Worm (Caenorhabditis elegans): ENCODE results near the gene F44D12.16.

F44D12.16 gene

DNA sequence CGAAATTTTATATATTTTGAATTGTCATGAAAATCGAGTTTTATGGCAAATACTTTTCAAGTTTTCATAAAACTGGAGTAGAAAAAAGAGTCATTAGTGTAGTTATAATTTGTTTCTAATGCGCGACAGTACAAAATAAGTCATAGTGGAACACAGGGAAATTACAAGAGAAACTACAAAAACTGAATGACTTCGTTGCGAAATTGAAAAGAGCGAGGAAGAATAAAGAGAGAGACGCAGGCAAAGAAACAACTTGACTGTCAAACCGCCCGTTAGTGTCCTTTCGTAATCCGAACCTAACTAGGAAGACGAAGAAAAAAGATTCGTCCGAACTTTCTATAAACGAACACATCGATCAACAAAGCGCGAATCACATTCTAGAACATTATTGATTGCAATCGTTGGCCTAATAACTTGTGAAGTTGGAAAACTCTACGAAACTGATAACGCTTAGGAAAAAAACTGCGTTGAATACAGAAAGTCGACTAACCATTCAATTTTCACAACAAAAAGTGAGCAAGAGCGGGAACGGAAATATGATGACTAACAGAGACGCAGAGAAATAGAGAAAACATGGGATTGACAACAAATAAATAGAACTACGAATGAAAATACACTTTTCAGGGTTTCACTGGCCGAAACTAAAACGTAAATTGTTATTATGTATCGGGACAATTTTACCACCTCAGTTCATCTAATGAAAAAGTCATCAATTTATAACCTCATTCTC lies 35.3 kb upstream of the F44D12.16 start (continued):
- peak; percentile 35 for TF ChIP-seq nhr-6 (tag; optimal IDR thresholded peaks at IDR 0.05)
- TF ChIP-seq cey-2 (tag; optimal IDR thresholded peaks at IDR 0.05; ENCODE audit: borderline replicate concordance, insufficient read depth): no peak
- no peak for TF ChIP-seq nhr-48 (tag; optimal IDR thresholded peaks at IDR 0.05)
- peak; percentile 31 for TF ChIP-seq T20F7.1 (GFP tag; optimal IDR thresholded peaks at IDR 0.05)

DNA sequence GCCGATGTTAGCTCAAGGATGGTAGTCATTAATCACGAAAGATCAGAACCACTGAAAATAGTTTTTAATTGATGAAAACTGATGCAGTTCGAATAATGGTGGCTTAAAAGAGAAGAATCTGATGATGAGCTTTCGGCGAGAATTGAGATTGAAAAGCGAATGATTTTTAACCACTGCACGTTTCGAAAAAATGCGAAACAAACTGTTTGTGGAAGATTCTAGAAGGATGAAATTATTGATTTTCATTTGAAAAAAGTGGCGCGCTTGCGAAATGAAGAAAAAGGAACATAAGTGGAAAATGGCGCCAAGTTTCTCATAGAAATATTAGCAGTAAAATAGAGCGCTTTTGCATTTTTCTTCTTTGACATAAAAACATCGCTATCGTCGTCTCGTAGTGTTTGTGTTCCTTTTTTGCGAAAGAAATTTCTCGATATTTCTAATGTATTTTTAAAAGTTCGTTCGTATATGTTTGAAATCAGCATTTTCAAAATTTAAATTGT lies 33.9 kb upstream of the F44D12.16 start, which contains the start of gene uba-1:
TSS of gene uba-1 (minus strand) at position 51 of the 500 bp plus-strand sequence.
- no peak for TF ChIP-seq pqm-1 (tag; optimal IDR thresholded peaks at IDR 0.05)
- peak; percentile 75 for TF ChIP-seq T26A8.4 (GFP tag; IDR thresholded peaks at IDR 0.05)
- no peak for TF ChIP-seq ZK546.5 (tag; optimal IDR thresholded peaks at IDR 0.05)
- TF ChIP-seq rbr-2 (tag; optimal IDR thresholded peaks at IDR 0.05): peak; percentile 56
- no peak for TF ChIP-seq ces-1 (GFP tag; optimal IDR thresholded peaks at IDR 0.05)
- no peak for TF ChIP-seq aly-2 (tag; optimal IDR thresholded peaks at IDR 0.05)
- peak; percentile 92 for TF ChIP-seq zfp-3 (GFP tag; conservative IDR thresholded peaks at IDR 0.05)
- no peak for TF ChIP-seq ztf-7 (tag; optimal IDR thresholded peaks at IDR 0.05)
- TF ChIP-seq unc-130 (GFP tag; optimal IDR thresholded peaks at IDR 0.05): peak; percentile 51
- no peak for TF ChIP-seq D1046.2 (GFP tag; IDR thresholded peaks at IDR 0.05)
- TF ChIP-seq Y5F2A.4 (GFP tag; optimal IDR thresholded peaks at IDR 0.05): no peak
- TF ChIP-seq mxl-3 (GFP tag; optimal IDR thresholded peaks at IDR 0.05): no peak
- peak; percentile 19 for TF ChIP-seq nhr-28 (tag; optimal IDR thresholded peaks at IDR 0.05)
- 0 out of 2 replicates have a peak, but pooled peaks have one; percentile 41 for TF ChIP-seq nhr-42 (GFP tag; IDR thresholded peaks at IDR 0.05)
- 0 out of 2 replicates have a peak, but pooled peaks have one; percentile 40 for TF ChIP-seq Y75B8A.6 (GFP tag; IDR thresholded peaks at IDR 0.05)
- TF ChIP-seq ceh-20 (GFP tag; IDR thresholded peaks at IDR 0.05): 0 out of 2 replicates have a peak, but pooled peaks have one; percentile 24
- TF ChIP-seq hif-1 (tag; optimal IDR thresholded peaks at IDR 0.05): no peak
- 0 out of 2 replicates have a peak, but pooled peaks have one; percentile 51 for TF ChIP-seq pha-4 (GFP tag; IDR thresholded peaks at IDR 0.05)
- peak; percentile 15 for TF ChIP-seq pha-4 (tag; optimal IDR thresholded peaks at IDR 0.05)
- TF ChIP-seq ceh-82 (tag; optimal IDR thresholded peaks at IDR 0.05): no peak
- TF ChIP-seq egl-27 (tag; optimal IDR thresholded peaks at IDR 0.05): no peak
- TF ChIP-seq ztf-11 (tag; optimal IDR thresholded peaks at IDR 0.05): no peak
- no peak for TF ChIP-seq Y48G9A.11 (GFP tag; IDR thresholded peaks at IDR 0.05)
- peak; percentile 4 for TF ChIP-seq duxl-1 (tag; optimal IDR thresholded peaks at IDR 0.05; ENCODE audit: poor library complexity)
- TF ChIP-seq daf-8 (GFP tag; IDR thresholded peaks at IDR 0.05): no peak
- no peak for TF ChIP-seq fkh-10 (GFP tag; optimal IDR thresholded peaks at IDR 0.05)
- TF ChIP-seq daf-12 (tag; optimal IDR thresholded peaks at IDR 0.05): no peak
- no peak for TF ChIP-seq mdt-29 (GFP tag; IDR thresholded peaks at IDR 0.05)
- TF ChIP-seq Y105C5A.15 (GFP tag; IDR thresholded peaks at IDR 0.05): 0 out of 2 replicates have a peak, but pooled peaks have one; percentile 18
- no peak for TF ChIP-seq nhr-76 (tag; optimal IDR thresholded peaks at IDR 0.05)
- peak; percentile 61 for TF ChIP-seq zip-2 (tag; optimal IDR thresholded peaks at IDR 0.05)
- no peak for TF ChIP-seq sdz-12 (GFP tag; optimal IDR thresholded peaks at IDR 0.05)
- TF ChIP-seq ceh-28 (tag; optimal IDR thresholded peaks at IDR 0.05): no peak
- TF ChIP-seq unc-39 (tag; optimal IDR thresholded peaks at IDR 0.05): no peak
- TF ChIP-seq hlh-30 (tag; optimal IDR thresholded peaks at IDR 0.05; ENCODE audit: insufficient read depth): peak; percentile 9
- peak; percentile 57 for TF ChIP-seq mes-2 (tag; optimal IDR thresholded peaks at IDR 0.05; ENCODE audit: poor library complexity, severe bottlenecking)
- TF ChIP-seq egl-43 (GFP tag; IDR thresholded peaks at IDR 0.05): 0 out of 2 replicates have a peak, but pooled peaks have one; percentile 19
- TF ChIP-seq lin-38 (GFP tag; IDR thresholded peaks at IDR 0.05): peak; percentile 81
- 0 out of 2 replicates have a peak, but pooled peaks have one; percentile 15 for TF ChIP-seq vab-7 (GFP tag; IDR thresholded peaks at IDR 0.05)
- 0 out of 4 replicates have a peak, but pooled peaks of 1 of the 2 experiments have one; percentile 27 for TF ChIP-seq madf-5 (GFP tag; IDR thresholded peaks at IDR 0.05)
- no peak for TF ChIP-seq F44E2.7 (GFP tag; IDR thresholded peaks at IDR 0.05)
- TF ChIP-seq dve-1 (tag; optimal IDR thresholded peaks at IDR 0.05; ENCODE audit: insufficient read depth): peak; percentile 87
- no peak for TF ChIP-seq ceh-32 (tag; optimal IDR thresholded peaks at IDR 0.05; ENCODE audit: poor library complexity)
